Worm (Caenorhabditis elegans) whole organism, mixed stage, embryonic: Measurements from ENCODE around the gene srw-79.

Experiments
- ces-1 ChIP-seq: fragments of 150-350 bp; optimal IDR thresholded peaks from 2 replicates; lab custom pipeline; 2014; ENCODE audit warnings: missing biosample characterization, missing genetic modification reagents, missing genetic modification characterization
- nhr-237 ChIP-seq: fragments of 150-350 bp; optimal IDR thresholded peaks from 2 replicates; lab custom pipeline; 2014; ENCODE audit warnings: missing biosample characterization, missing genetic modification characterization
- sem-2 ChIP-seq: fragments of 200-800 bp; sonication (Bioruptor generic); optimal IDR thresholded peaks from 2 replicates; lab custom pipeline; 2018; ENCODE audit warnings: mild to moderate bottlenecking, missing genetic modification characterization, missing compliant biosample characterization

- TF ChIP-seq sem-2 (GFP tag; lab: Kevin White, UChicago) (no peak), ces-1 (GFP tag; lab: Kevin White, UChicago) (no peak), nhr-237 (tag; lab: Kevin White, UChicago) (no peak)
Observed at ce11 chrII:2963619-2964018, 17.1 kb downstream of the srw-79 start.
